Worm (Caenorhabditis elegans): ENCODE results near the gene dmsr-15.

The dmsr-15 gene

DNA sequence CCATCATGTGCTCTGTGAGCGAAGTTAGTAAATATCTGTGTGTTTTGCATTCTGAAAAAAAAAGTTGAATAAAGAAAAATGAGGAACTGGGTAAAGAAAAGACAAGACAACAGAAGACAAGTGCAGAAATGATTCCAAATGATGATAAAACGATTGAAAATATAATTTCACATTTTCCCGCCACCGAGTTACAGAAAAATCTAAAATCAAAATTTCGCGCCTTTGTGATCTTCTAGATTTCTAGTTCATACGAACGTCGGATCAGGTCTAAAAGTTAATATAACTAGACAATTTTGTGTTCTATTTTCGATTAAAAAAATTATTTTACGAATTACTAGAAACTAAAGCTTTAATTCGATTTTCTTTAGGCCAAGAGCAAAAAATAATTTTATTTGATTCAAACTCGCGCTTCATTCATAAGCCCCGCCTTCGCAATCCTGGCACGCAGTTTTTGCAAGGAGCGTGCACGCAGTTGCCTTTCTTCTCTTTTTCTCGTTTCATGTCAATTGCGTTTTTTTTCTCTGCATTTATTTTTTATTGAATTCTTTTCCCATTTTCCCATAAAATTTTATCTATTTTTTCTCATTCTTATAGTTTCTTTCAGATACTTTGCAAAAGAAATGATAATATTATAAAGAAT, 43.7 kb downstream of the dmsr-15 start, which contains the start of the genes spn-4 and spe-39 (continued):
- TF ChIP-seq nfya-1 (tag; optimal IDR thresholded peaks at IDR 0.05; ENCODE audit: borderline replicate concordance, insufficient read depth), result no peak
- peak; percentile 65 for TF ChIP-seq ekl-4 (GFP tag; IDR thresholded peaks at IDR 0.05)
- no peak for TF ChIP-seq B0035.1 (tag; optimal IDR thresholded peaks at IDR 0.05)
- no peak for TF ChIP-seq F55B11.4 (tag; optimal IDR thresholded peaks at IDR 0.05; ENCODE audit: borderline replicate concordance, insufficient read depth)

DNA sequence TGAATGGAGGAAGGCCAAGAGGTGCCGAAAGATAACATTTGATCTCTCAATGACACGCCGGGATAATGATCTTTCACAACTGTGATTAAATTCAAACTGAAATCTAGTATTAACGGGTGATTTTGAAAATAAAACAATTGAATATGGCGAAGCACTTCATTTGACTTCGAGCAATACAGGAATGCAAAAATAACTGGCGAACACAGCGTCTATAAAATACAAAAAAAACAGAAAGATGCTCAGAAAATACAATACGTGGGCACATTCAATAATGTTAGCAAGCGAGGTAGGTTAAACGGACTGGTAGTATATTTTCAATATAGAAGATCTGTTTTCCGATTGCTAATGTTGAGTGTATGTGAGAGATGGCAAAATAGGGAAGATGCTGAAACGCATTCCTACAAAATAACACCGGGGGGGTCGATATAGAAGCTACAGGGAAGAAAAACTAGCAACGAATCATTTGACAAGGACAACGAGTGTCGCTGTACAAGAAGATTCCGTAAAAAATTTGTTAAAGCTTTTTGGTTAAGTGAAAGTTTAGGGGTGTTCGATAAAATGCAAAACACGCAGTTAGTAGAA, 45.6 kb downstream of the dmsr-15 start:
- TF ChIP-seq lin-26 (GFP tag; IDR thresholded peaks at IDR 0.05) (peak; percentile 81; the same call in 1 of the 2 replicates), hlh-26 (GFP tag; conservative IDR thresholded peaks at IDR 0.05) (no peak), C17E4.6 (GFP tag; IDR thresholded peaks at IDR 0.05) (0 out of 2 replicates have a peak, but pooled peaks have one; percentile 23), mxl-1 (tag; optimal IDR thresholded peaks at IDR 0.05) (peak; percentile 39), let-607 (tag; optimal IDR thresholded peaks at IDR 0.05) (no peak), F52B5.7 (tag; optimal IDR thresholded peaks at IDR 0.05) (peak; percentile 45), tbp1 (GFP tag; optimal IDR thresholded peaks at IDR 0.05) (peak; percentile 32), lag-1 (GFP tag; IDR thresholded peaks at IDR 0.05) (no peak), hmg-1.2 (GFP tag; IDR thresholded peaks at IDR 0.05) (peak; percentile 39), hrde-1 (tag; optimal IDR thresholded peaks at IDR 0.05; ENCODE audit: borderline replicate concordance) (peak; percentile 32), hsf-1 (GFP tag; IDR thresholded peaks at IDR 0.05) (peak; percentile 58; the same call in 1 of the 2 replicates), D2030.7 (GFP tag; IDR thresholded peaks at IDR 0.05) (peak; percentile 45), snpc-4 (GFP tag; optimal IDR thresholded peaks at IDR 0.05) (peak; percentile 60), snpc-4 (tag; optimal IDR thresholded peaks at IDR 0.05) (peak in 1 of 4 experiments; percentile 44), gei-17 (GFP tag; optimal IDR thresholded peaks at IDR 0.05) (no peak), nfyb-1 (GFP tag; IDR thresholded peaks at IDR 0.05) (no peak), madf-8 (GFP tag; conservative IDR thresholded peaks at IDR 0.05) (peak; percentile 3), F49E8.2 (tag; optimal IDR thresholded peaks at IDR 0.05; ENCODE audit: insufficient read depth) (peak; percentile 66), ceh-100 (GFP tag; IDR thresholded peaks at IDR 0.05) (0 out of 2 replicates have a peak, but pooled peaks have one; percentile 28), ekl-4 (GFP tag; IDR thresholded peaks at IDR 0.05) (peak; percentile 65), lsl-1 (GFP tag; optimal IDR thresholded peaks at IDR 0.05) (peak; percentile 57), xnd-1 (tag; optimal IDR thresholded peaks at IDR 0.05) (peak; percentile 50), madf-3 (GFP tag; IDR thresholded peaks at IDR 0.05) (peak; percentile 70; the same call in 1 of the 2 replicates), B0336.3 (GFP tag; IDR thresholded peaks at IDR 0.05) (peak; percentile 93), F33H1.4 (GFP tag; IDR thresholded peaks at IDR 0.05) (peak; percentile 21; the same call in 1 of the 2 replicates), T26A5.8 (tag; optimal IDR thresholded peaks at IDR 0.05) (no peak), repo-1 (tag; optimal IDR thresholded peaks at IDR 0.05) (peak; percentile 25), lin-54 (GFP tag; optimal IDR thresholded peaks at IDR 0.05) (peak; percentile 46), Y79H2A.3 (GFP tag; conservative IDR thresholded peaks at IDR 0.05) (peak; percentile 78), hmg-20 (GFP tag; IDR thresholded peaks at IDR 0.05) (no peak), Y53G8AR.9 (GFP tag; conservative IDR thresholded peaks at IDR 0.05) (peak; percentile 51; the same call in 1 of the 2 replicates), aptf-3 (GFP tag; IDR thresholded peaks at IDR 0.05) (0 out of 2 replicates have a peak, but pooled peaks have one; percentile 49), athp-1 (tag; optimal IDR thresholded peaks at IDR 0.05) (peak; percentile 67), B0019.2 (GFP tag; conservative IDR thresholded peaks at IDR 0.05) (no peak), madf-6 (GFP tag; IDR thresholded peaks at IDR 0.05) (peak; percentile 79), pbrm-1 (GFP tag; IDR thresholded peaks at IDR 0.05) (0 out of 2 replicates have a peak, but pooled peaks have one; percentile 8), attf-5 (GFP tag; optimal IDR thresholded peaks at IDR 0.05) (peak; percentile 38), lsy-27 (tag; optimal IDR thresholded peaks at IDR 0.05; ENCODE audit: borderline replicate concordance, insufficient read depth) (no peak), rcor-1 (GFP tag; IDR thresholded peaks at IDR 0.05) (peak; percentile 45; the same call in 1 of the 2 replicates), atf-7 (tag; optimal IDR thresholded peaks at IDR 0.05) (peak; percentile 27)
